Fruit fly (Drosophila melanogaster): ENCODE data around the gene Rpn3.

Rpn3 gene

DNA sequence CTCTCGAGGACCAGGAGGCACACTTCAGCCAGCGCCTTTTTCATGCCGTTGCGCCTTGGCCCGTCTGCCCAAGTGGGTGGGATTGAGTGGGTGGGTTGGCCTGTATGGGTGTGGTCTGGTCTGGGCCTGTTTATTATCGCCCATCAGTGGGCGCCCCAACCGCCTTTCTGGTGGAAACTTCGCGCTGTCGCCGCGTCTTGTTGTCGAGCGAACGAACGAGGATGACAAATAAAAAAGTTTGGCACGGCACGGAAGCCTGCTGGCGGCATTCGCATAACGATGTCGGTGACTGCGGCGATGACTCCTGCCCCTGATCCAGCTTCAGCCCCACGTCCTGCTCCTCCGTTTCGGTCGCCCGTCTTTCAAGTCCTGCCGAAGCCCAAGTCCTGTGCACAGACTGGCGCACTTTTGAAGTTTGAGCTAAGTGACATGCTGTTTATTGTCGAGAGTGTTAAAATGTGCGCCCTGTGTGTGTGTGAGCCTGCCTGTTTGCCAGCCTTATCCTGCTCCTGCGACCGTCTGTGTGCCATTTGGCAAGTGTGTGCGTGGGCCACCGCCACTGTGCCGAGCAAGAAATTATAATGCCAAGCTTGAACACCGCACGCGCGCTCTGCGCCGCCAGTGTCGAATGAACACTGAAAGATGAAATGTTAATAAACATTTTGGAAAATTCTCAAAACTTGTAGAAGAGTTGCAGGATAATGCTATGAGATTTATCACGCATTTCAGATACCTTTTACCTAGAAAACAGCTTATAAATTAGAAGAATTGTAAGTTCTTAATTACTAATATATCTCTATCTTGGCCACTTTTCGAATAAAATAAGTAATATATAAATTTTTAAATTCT is 37.3 kb upstream of the Rpn3 start (continued):
- TF ChIP-seq nom (GFP tag; optimal IDR thresholded peaks at IDR 0.05) (peak; percentile 18), CG13624 (GFP tag; optimal IDR thresholded peaks at IDR 0.05) (no peak), Sry-β (GFP tag; optimal IDR thresholded peaks at IDR 0.05) (no peak), CG11723 (GFP tag; optimal IDR thresholded peaks at IDR 0.05) (peak; percentile 62), CG34224 (GFP tag; IDR thresholded peaks at IDR 0.05; ENCODE audit: partially characterized antibody) (no peak), D (optimal IDR thresholded peaks at IDR 0.05) (no peak), D (GFP tag; optimal IDR thresholded peaks at IDR 0.05) (peak; percentile 69), vfl (GFP tag; optimal IDR thresholded peaks at IDR 0.05) (peak; percentile 27), CG17359 (tag; optimal IDR thresholded peaks at IDR 0.05) (peak; percentile 79), CG2678 (tag; optimal IDR thresholded peaks at IDR 0.05) (peak; percentile 92), ewg (GFP tag; optimal IDR thresholded peaks at IDR 0.05) (peak; percentile 64), slp2 (GFP tag; optimal IDR thresholded peaks at IDR 0.05) (no peak), danr (GFP tag; IDR thresholded peaks at IDR 0.05) (peak; percentile 65), CG8281 (tag; optimal IDR thresholded peaks at IDR 0.05) (peak; percentile 59), tna (GFP tag; IDR thresholded peaks at IDR 0.05; ENCODE audit: partially characterized antibody) (no peak), Sox102F (GFP tag; optimal IDR thresholded peaks at IDR 0.05) (peak; percentile 78), prd (optimal IDR thresholded peaks at IDR 0.05) (no peak), prd (GFP tag; IDR thresholded peaks at IDR 0.05) (peak; percentile 74), CG5953 (GFP tag; IDR thresholded peaks at IDR 0.05) (no peak), BEAF-32 (GFP tag; optimal IDR thresholded peaks at IDR 0.05) (no peak), CG10654 (GFP tag; optimal IDR thresholded peaks at IDR 0.05) (peak; percentile 11), kah (GFP tag; optimal IDR thresholded peaks at IDR 0.05) (peak; percentile 34), CG15011 (GFP tag; optimal IDR thresholded peaks at IDR 0.05) (peak; percentile 62), jigr1 (GFP tag; IDR thresholded peaks at IDR 0.05) (no peak), ham (GFP tag; IDR thresholded peaks at IDR 0.05) (no peak), CG14441 (GFP tag; IDR thresholded peaks at IDR 0.05) (peak; percentile 50), CG12071 (GFP tag; optimal IDR thresholded peaks at IDR 0.05) (no peak), Bteb2 (GFP tag; optimal IDR thresholded peaks at IDR 0.05) (no peak), repo (GFP tag; optimal IDR thresholded peaks at IDR 0.05) (no peak), Asciz (GFP tag; optimal IDR thresholded peaks at IDR 0.05) (peak; percentile 70), CrebB (tag; optimal IDR thresholded peaks at IDR 0.05) (peak; percentile 21), CG6654 (GFP tag; optimal IDR thresholded peaks at IDR 0.05) (no peak), CG11247 (GFP tag; IDR thresholded peaks at IDR 0.05) (peak; percentile 26; the same call in 1 of the 2 replicates), Dp (GFP tag; optimal IDR thresholded peaks at IDR 0.05) (no peak), Trl (optimal IDR thresholded peaks at IDR 0.05) (no peak), Trl (GFP tag; optimal IDR thresholded peaks at IDR 0.05) (no peak), Atf6 (GFP tag; IDR thresholded peaks at IDR 0.05) (peak; percentile 63), CG12769 (tag; optimal IDR thresholded peaks at IDR 0.05) (no peak), Rfx (GFP tag; IDR thresholded peaks at IDR 0.05) (peak; percentile 57), CG14965 (GFP tag; optimal IDR thresholded peaks at IDR 0.05; ENCODE audit: borderline replicate concordance) (no peak), Fer1 (GFP tag; optimal IDR thresholded peaks at IDR 0.05) (peak; percentile 91), CG6175 (GFP tag; IDR thresholded peaks at IDR 0.05) (no peak), schlank (tag; optimal IDR thresholded peaks at IDR 0.05) (peak; percentile 24), oc (tag; optimal IDR thresholded peaks at IDR 0.05) (peak; percentile 28), HLH4C (GFP tag; IDR thresholded peaks at IDR 0.05; ENCODE audit: partially characterized antibody) (no peak), CG4282 (GFP tag; optimal IDR thresholded peaks at IDR 0.05) (no peak), seq (GFP tag; IDR thresholded peaks at IDR 0.05) (peak; percentile 35; the same call in 1 of the 2 replicates), CG9797 (GFP tag; optimal IDR thresholded peaks at IDR 0.05) (no peak), ro (GFP tag; IDR thresholded peaks at IDR 0.05) (no peak)
